Fruit fly (Drosophila melanogaster) whole organism, embryonic: ENCODE results near the gene Ptp10D.

Experiments
- CG3726 ChIP-seq: fragments of 200-800 bp; sonication (Bioruptor generic); IDR thresholded peaks from 3 replicates; pipeline ENCODE4, ENCODE4 v1.3.6; 2022; ENCODE audit warnings: missing biosample characterization, missing genetic modification characterization
- D19A ChIP-seq: fragments of 200-800 bp; optimal IDR thresholded peaks from 3 replicates; lab custom pipeline; 2019; ENCODE audit warnings: missing biosample characterization, mild to moderate bottlenecking, missing genetic modification characterization, moderate library complexity
- Dip2 ChIP-seq: fragments of 200-800 bp; sonication (Bioruptor generic); IDR thresholded peaks from 2 replicates; pipeline ENCODE4 v1.3.6; 2022; ENCODE audit warnings: missing biosample characterization, missing genetic modification characterization
- Dip3 ChIP-seq: fragments of 200-800 bp; sonication (Bioruptor generic); optimal IDR thresholded peaks from 3 replicates; lab custom pipeline; 2016; ENCODE audit warnings: missing biosample characterization, missing genetic modification characterization
- sna ChIP-seq: fragments of 200-800 bp; sonication (Bioruptor generic); IDR thresholded peaks from 2 replicates; pipeline ENCODE4 v1.3.6; 2022; ENCODE audit warnings: missing biosample characterization, missing genetic modification characterization; ENCODE audit not compliant: partially characterized antibody
- tin ChIP-seq: fragments of 200-800 bp; sonication (Bioruptor generic); optimal IDR thresholded peaks from 3 replicates; lab custom pipeline; 2016; ENCODE audit warnings: missing biosample characterization, missing genetic modification characterization

DNA sequence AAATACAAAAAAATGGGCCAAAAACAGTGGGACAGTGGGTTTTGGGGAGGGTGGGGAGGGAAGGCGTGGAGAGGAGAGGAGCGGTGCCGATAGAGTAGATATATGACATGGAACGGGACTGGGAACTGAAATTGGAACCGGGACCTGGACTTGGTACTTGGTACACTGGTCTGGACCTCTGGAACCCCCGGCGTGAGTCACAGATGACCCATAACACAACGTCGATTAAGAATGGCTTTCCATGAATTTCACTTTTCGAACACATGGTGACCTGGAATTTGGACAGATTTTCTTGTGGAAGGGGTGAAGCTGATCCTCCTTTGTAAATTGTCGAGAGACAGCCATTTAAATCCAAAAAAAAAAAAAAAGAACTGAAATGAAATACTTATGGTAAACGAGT lies 64.9 kb downstream of the Ptp10D start:
- TF ChIP-seq tin (GFP tag; lab: Kevin White, UChicago) (no peak), sna (GFP tag; lab: Robert Waterston, UW) (no peak), CG3726 (GFP tag; lab: Robert Waterston, UW) (no peak), D19A (tag; lab: Kevin White, UChicago) (no peak), Dip2 (GFP tag; lab: Robert Waterston, UW) (no peak), Dip3 (GFP tag; lab: Kevin White, UChicago) (no peak)
